Fruit fly (Drosophila melanogaster): ENCODE data around the gene CG5199.

CG5199 gene

DNA sequence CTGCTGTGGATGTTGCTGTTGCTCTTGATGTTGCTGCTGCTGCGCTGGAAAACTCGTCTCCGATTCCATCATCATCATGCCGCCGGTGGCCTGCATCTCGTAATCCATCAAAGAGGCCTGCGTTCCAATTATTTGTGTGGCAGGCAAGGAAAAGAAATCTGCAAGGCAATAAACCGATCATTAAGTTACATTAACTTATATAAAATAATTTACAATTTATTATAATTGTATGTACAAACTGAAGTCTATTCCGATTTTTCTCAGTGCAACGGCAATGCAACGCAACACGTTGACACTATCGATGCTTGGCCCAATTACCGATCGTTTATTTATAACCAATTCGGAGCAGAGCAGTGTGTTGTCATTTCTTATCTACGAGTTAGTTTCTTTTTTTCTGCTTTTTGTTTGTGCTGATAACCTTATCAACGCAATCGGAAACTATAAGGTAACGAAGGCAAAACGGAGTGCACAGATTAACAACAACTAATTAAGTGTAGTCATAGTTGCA lies 18.4 kb upstream of the CG5199 start (continued):
- no peak for TF ChIP-seq CG12299 (tag; optimal IDR thresholded peaks at IDR 0.05)
- no peak for TF ChIP-seq B-H1 (GFP tag; IDR thresholded peaks at IDR 0.05)
- peak; percentile 58 for TF ChIP-seq BtbVII (GFP tag; optimal IDR thresholded peaks at IDR 0.05)
- no peak for TF ChIP-seq vfl (GFP tag; optimal IDR thresholded peaks at IDR 0.05)
- TF ChIP-seq Elba2 (GFP tag; optimal IDR thresholded peaks at IDR 0.05) = no peak
- TF ChIP-seq CG5953 (GFP tag; IDR thresholded peaks at IDR 0.05) = no peak
- peak; percentile 77 for TF ChIP-seq zf30C (GFP tag; optimal IDR thresholded peaks at IDR 0.05)
- peak; percentile 26; the same call in 1 of the 2 replicates for TF ChIP-seq CG11696 (GFP tag; IDR thresholded peaks at IDR 0.05)
- TF ChIP-seq CG4282 (GFP tag; optimal IDR thresholded peaks at IDR 0.05) = no peak
- no peak for TF ChIP-seq jumu (GFP tag; optimal IDR thresholded peaks at IDR 0.05)
- TF ChIP-seq sc (optimal IDR thresholded peaks at IDR 0.05) = no peak
- TF ChIP-seq sc (GFP tag; optimal IDR thresholded peaks at IDR 0.05) = peak; percentile 14
- no peak for TF ChIP-seq fd3F (GFP tag; optimal IDR thresholded peaks at IDR 0.05)
- TF ChIP-seq ham (GFP tag; IDR thresholded peaks at IDR 0.05) = no peak
- no peak for TF ChIP-seq psq (GFP tag; optimal IDR thresholded peaks at IDR 0.05)
- no peak for TF ChIP-seq z (GFP tag; IDR thresholded peaks at IDR 0.05)
- TF ChIP-seq otp (GFP tag; IDR thresholded peaks at IDR 0.05) = no peak
- no peak for TF ChIP-seq tx (GFP tag; optimal IDR thresholded peaks at IDR 0.05)
- no peak for TF ChIP-seq lola (GFP tag; optimal IDR thresholded peaks at IDR 0.05)
- TF ChIP-seq CG2889 (GFP tag; IDR thresholded peaks at IDR 0.05) = peak; percentile 43; the same call in 1 of the 3 replicates
- no peak for TF ChIP-seq bbx (GFP tag; IDR thresholded peaks at IDR 0.05; ENCODE audit: partially characterized antibody)
- TF ChIP-seq lab (GFP tag; optimal IDR thresholded peaks at IDR 0.05) = peak; percentile 76
- TF ChIP-seq Awh (GFP tag; IDR thresholded peaks at IDR 0.05) = 0 out of 2 replicates have a peak, but pooled peaks have one; percentile 55
- TF ChIP-seq CG1233 (GFP tag; optimal IDR thresholded peaks at IDR 0.05) = peak; percentile 19
- TF ChIP-seq Myb (GFP tag; optimal IDR thresholded peaks at IDR 0.05) = no peak
- TF ChIP-seq Hr51 (GFP tag; optimal IDR thresholded peaks at IDR 0.05) = peak in 1 of 2 experiments; percentile 70
- no peak for TF ChIP-seq Ets97D (GFP tag; optimal IDR thresholded peaks at IDR 0.05)
- TF ChIP-seq CG32772 (GFP tag; IDR thresholded peaks at IDR 0.05) = 0 out of 2 replicates have a peak, but pooled peaks have one; percentile 15
- TF ChIP-seq oc (tag; optimal IDR thresholded peaks at IDR 0.05) = peak; percentile 14
- no peak for TF ChIP-seq disco-r (GFP tag; optimal IDR thresholded peaks at IDR 0.05)
- TF ChIP-seq Opbp (GFP tag; IDR thresholded peaks at IDR 0.05; ENCODE audit: partially characterized antibody) = no peak
- TF ChIP-seq stwl (tag; optimal IDR thresholded peaks at IDR 0.05) = no peak
- peak; percentile 42 for TF ChIP-seq Hmr (GFP tag; optimal IDR thresholded peaks at IDR 0.05)
- TF ChIP-seq croc (GFP tag; conservative IDR thresholded peaks at IDR 0.05) = peak; percentile 13; the same call in 1 of the 3 replicates
- TF ChIP-seq Dref (GFP tag; IDR thresholded peaks at IDR 0.05) = no peak
- TF ChIP-seq gcm (GFP tag; optimal IDR thresholded peaks at IDR 0.05) = peak; percentile 44
- TF ChIP-seq Dfd (GFP tag; optimal IDR thresholded peaks at IDR 0.05) = no peak
- TF ChIP-seq Gsc (GFP tag; IDR thresholded peaks at IDR 0.05) = no peak
- peak; percentile 67 for TF ChIP-seq Sox102F (GFP tag; optimal IDR thresholded peaks at IDR 0.05)
- TF ChIP-seq CG3163 (GFP tag; optimal IDR thresholded peaks at IDR 0.05) = no peak
- TF ChIP-seq tap (tag; optimal IDR thresholded peaks at IDR 0.05) = peak; percentile 68
- peak; percentile 16 for TF ChIP-seq grau (tag; optimal IDR thresholded peaks at IDR 0.05)
- TF ChIP-seq Sox100B (GFP tag; optimal IDR thresholded peaks at IDR 0.05) = peak; percentile 44
- TF ChIP-seq da (GFP tag; optimal IDR thresholded peaks at IDR 0.05) = no peak
- TF ChIP-seq CG10462 (GFP tag; optimal IDR thresholded peaks at IDR 0.05) = no peak
- no peak for TF ChIP-seq Lim3 (GFP tag; IDR thresholded peaks at IDR 0.05)
- TF ChIP-seq CG31365 (tag; optimal IDR thresholded peaks at IDR 0.05) = peak; percentile 13
- no peak for TF ChIP-seq Ets65A (GFP tag)
- no peak for TF ChIP-seq repo (GFP tag; optimal IDR thresholded peaks at IDR 0.05)
- TF ChIP-seq zfh1 (GFP tag; IDR thresholded peaks at IDR 0.05) = peak; percentile 65; the same call in 1 of the 3 replicates
- TF ChIP-seq Bteb2 (GFP tag; optimal IDR thresholded peaks at IDR 0.05) = no peak
